Fruit fly (Drosophila melanogaster): ENCODE measurements around the gene ND-75.

DNA sequence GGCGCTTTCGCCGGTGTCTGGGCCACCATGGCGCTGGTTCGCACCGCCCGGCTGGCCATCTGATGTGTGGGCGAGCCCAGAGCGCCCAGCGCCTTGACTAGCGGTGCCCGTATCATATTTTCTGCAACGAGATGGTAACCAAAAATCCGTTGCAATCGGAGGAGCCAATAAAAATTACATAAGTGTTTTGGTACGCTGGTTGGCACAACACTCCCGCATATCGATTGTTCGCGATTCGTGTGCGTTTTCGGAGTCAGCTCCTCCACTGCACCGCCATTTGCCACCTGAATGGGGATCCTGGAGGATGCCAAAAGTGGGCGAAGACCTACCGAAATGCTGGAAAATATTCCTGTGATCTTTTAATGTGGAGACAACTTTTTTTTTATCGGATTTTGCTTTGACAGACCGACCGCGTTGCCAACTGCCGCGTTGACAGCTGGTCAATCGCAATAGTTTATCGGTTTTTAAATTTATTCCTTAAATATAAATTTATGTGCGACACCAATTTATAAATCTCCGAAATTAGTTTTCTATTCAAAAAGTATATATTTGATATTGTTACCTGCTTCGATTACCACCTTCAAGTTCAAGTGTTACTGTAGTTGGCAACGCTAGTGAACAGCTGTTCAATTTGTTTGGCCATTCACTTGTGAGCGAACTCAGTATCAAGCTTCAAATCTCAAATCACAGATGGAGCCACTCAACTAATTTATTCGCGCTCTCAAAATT, at the start of gene ND-75:
- no peak for TF ChIP-seq EcR (GFP tag; optimal IDR thresholded peaks at IDR 0.05)
- no peak for TF ChIP-seq CG8478 (optimal IDR thresholded peaks at IDR 0.05)
- no peak for TF ChIP-seq pan (optimal IDR thresholded peaks at IDR 0.05)

Measured in whole organism.